Worm (Caenorhabditis elegans): ENCODE measurements around the gene srt-6.

- TF ChIP-seq unc-39 (tag; optimal IDR thresholded peaks at IDR 0.05): no peak
- no peak for TF ChIP-seq nfya-1 (tag; optimal IDR thresholded peaks at IDR 0.05; ENCODE audit: insufficient read depth)
Observed at ce11 chrV:7379384-7379783, 29.2 kb downstream of the srt-6 start, which contains the start of gene srsx-24.
